Fruit fly (Drosophila melanogaster) whole organism, embryonic: ENCODE measurements around the gene CG13601.

Experiments
- Atf6 ChIP-seq: fragments of 200-800 bp; sonication (Bioruptor generic); IDR thresholded peaks from 2 replicates; pipeline ENCODE4 v1.3.6; 2022; ENCODE audit warnings: missing biosample characterization, missing genetic modification characterization
- Blimp-1 ChIP-seq: fragments of 200-800 bp; sonication (Bioruptor generic); optimal IDR thresholded peaks from 3 replicates; lab custom pipeline; 2018; ENCODE audit warnings: missing biosample characterization, missing genetic modification characterization, mild to moderate bottlenecking, moderate library complexity, missing genetic modification reagents
- BtbVII ChIP-seq: fragments of 200-800 bp; sonication (Bioruptor generic); optimal IDR thresholded peaks from 3 replicates; lab custom pipeline; 2017; ENCODE audit warnings: missing biosample characterization, mild to moderate bottlenecking, missing genetic modification characterization
- CG10979 ChIP-seq: fragments of 200-800 bp; sonication (Bioruptor generic); optimal IDR thresholded peaks from 2 replicates; lab custom pipeline; 2018; ENCODE audit warnings: missing biosample characterization, mild to moderate bottlenecking, missing genetic modification characterization, moderate library complexity
- CG11696 ChIP-seq: fragments of 200-800 bp; sonication (Bioruptor generic); IDR thresholded peaks from 2 replicates; pipeline ENCODE4 v1.3.6; 2022; ENCODE audit warnings: missing biosample characterization, missing genetic modification characterization
- CG12299 ChIP-seq: fragments of 200-800 bp; sonication (Bioruptor generic); optimal IDR thresholded peaks from 2 replicates; lab custom pipeline; 2018; ENCODE audit warnings: missing biosample characterization, mild to moderate bottlenecking, missing genetic modification characterization
- CG1233 ChIP-seq: fragments of 200-800 bp; sonication (Bioruptor generic); optimal IDR thresholded peaks from 4 replicates; lab custom pipeline; 2018; ENCODE audit warnings: missing biosample characterization, mild to moderate bottlenecking, missing genetic modification characterization
- CG12391 ChIP-seq: fragments of 200-800 bp; sonication (Bioruptor generic); optimal IDR thresholded peaks from 3 replicates; lab custom pipeline; 2018; ENCODE audit warnings: missing biosample characterization, mild to moderate bottlenecking, missing genetic modification characterization, moderate library complexity
- CG12744 ChIP-seq: fragments of 200-800 bp; sonication (Bioruptor generic); optimal IDR thresholded peaks from 2 replicates; lab custom pipeline; 2016; ENCODE audit warnings: missing biosample characterization, missing genetic modification characterization
- CG12769 ChIP-seq: fragments of 200-800 bp; sonication (Bioruptor generic); optimal IDR thresholded peaks from 2 replicates; lab custom pipeline; 2019; ENCODE audit warnings: missing biosample characterization, mild to moderate bottlenecking, missing genetic modification characterization, moderate library complexity
- CG13894 ChIP-seq: fragments of 200-800 bp; sonication (Bioruptor generic); optimal IDR thresholded peaks from 3 replicates; lab custom pipeline; 2018; ENCODE audit warnings: missing biosample characterization, mild to moderate bottlenecking, missing genetic modification characterization, moderate library complexity
- CG14014 ChIP-seq: fragments of 200-800 bp; sonication (Bioruptor generic); IDR thresholded peaks from 2 replicates; pipeline ENCODE4 v1.3.6; 2022; ENCODE audit warnings: missing biosample characterization, missing genetic modification characterization
- CG14441 ChIP-seq: fragments of 200-800 bp; sonication (Bioruptor generic); IDR thresholded peaks from 2 replicates; pipeline ENCODE4 v1.3.6; 2022; ENCODE audit warnings: missing biosample characterization, missing genetic modification characterization
- CG2120 ChIP-seq: fragments of 200-800 bp; sonication (Bioruptor generic); optimal IDR thresholded peaks from 3 replicates; lab custom pipeline; 2016; ENCODE audit warnings: missing biosample characterization, missing genetic modification characterization
- CG31224 ChIP-seq: fragments of 200-800 bp; sonication (Bioruptor generic); IDR thresholded peaks from 2 replicates; pipeline ENCODE4 v1.3.6; 2022; ENCODE audit warnings: missing biosample characterization, missing genetic modification characterization
- CG3407 ChIP-seq: fragments of 200-800 bp; sonication (Bioruptor generic); optimal IDR thresholded peaks from 2 replicates; lab custom pipeline; 2018; ENCODE audit warnings: missing biosample characterization, mild to moderate bottlenecking, missing genetic modification characterization
- CG7372 ChIP-seq: fragments of 200-800 bp; sonication (Bioruptor generic); IDR thresholded peaks from 2 replicates; pipeline ENCODE4 v1.3.6; 2022; ENCODE audit warnings: missing biosample characterization, missing genetic modification characterization
- CG7556 ChIP-seq: fragments of 200-800 bp; sonication (Bioruptor generic); optimal IDR thresholded peaks from 2 replicates; lab custom pipeline; 2017; ENCODE audit warnings: missing biosample characterization, mild to moderate bottlenecking, missing genetic modification characterization
- CG7963 ChIP-seq: fragments of 200-800 bp; sonication (Bioruptor generic); IDR thresholded peaks from 3 replicates; pipeline ENCODE4 v1.3.6; 2022; ENCODE audit warnings: missing biosample characterization, missing genetic modification characterization; ENCODE audit not compliant: partially characterized antibody
- Drgx ChIP-seq: fragments of 200-800 bp; sonication (Bioruptor generic); IDR thresholded peaks from 2 replicates; pipeline ENCODE4 v1.3.6; 2022; ENCODE audit warnings: missing biosample characterization, missing genetic modification characterization
- Hey ChIP-seq: fragments of 200-800 bp; sonication (Bioruptor generic); optimal IDR thresholded peaks from 3 replicates; lab custom pipeline; 2018; ENCODE audit warnings: missing biosample characterization, mild to moderate bottlenecking, missing genetic modification characterization
- Hr78 ChIP-seq, 2 experiments: fragments of 200-800 bp in 1 of 2; fragments of >200 bp in 1 of 2; sonication (Bioruptor generic) in 1 of 2; optimal IDR thresholded peaks; 2 replicates each; lab custom pipeline; 2017 to 2019; ENCODE audit warnings: missing biosample characterization in 2 of 2, missing genetic modification characterization in 2 of 2, mild to moderate bottlenecking in 1 of 2, moderate library complexity in 1 of 2
- PHDP ChIP-seq: fragments of 200-800 bp; sonication (Bioruptor generic); optimal IDR thresholded peaks from 3 replicates; lab custom pipeline; 2018; ENCODE audit warnings: missing biosample characterization, mild to moderate bottlenecking, missing genetic modification characterization, moderate library complexity
- Ptx1 ChIP-seq: fragments of 200-800 bp; sonication (Bioruptor generic); IDR thresholded peaks from 2 replicates; pipeline ENCODE4 v1.3.6; 2022; ENCODE audit warnings: missing biosample characterization, missing genetic modification characterization
- Sox102F ChIP-seq: fragments of 200-800 bp; sonication (Bioruptor generic); optimal IDR thresholded peaks from 2 replicates; lab custom pipeline; 2018; ENCODE audit warnings: missing biosample characterization, mild to moderate bottlenecking, missing genetic modification characterization, moderate library complexity
- Sry-δ ChIP-seq: fragments of 200-800 bp; sonication (Bioruptor generic); optimal IDR thresholded peaks from 2 replicates; lab custom pipeline; 2016; ENCODE audit warnings: missing biosample characterization, missing genetic modification characterization
- abd-A ChIP-seq: fragments of 200-800 bp; sonication (Bioruptor generic); optimal IDR thresholded peaks from 3 replicates; lab custom pipeline; 2019; ENCODE audit warnings: missing biosample characterization, mild to moderate bottlenecking, missing genetic modification characterization, moderate library complexity
- cg ChIP-seq: fragments of 200-800 bp; sonication (Bioruptor generic); optimal IDR thresholded peaks from 3 replicates; lab custom pipeline; 2019; ENCODE audit warnings: missing biosample characterization, mild to moderate bottlenecking, missing genetic modification characterization, moderate library complexity
- croc ChIP-seq: fragments of 200-800 bp; sonication (Bioruptor generic); conservative IDR thresholded peaks from 3 replicates; pipeline ENCODE4 v1.3.6; 2022; ENCODE audit warnings: missing biosample characterization, missing genetic modification characterization
- crol ChIP-seq: fragments of 200-800 bp; sonication (Bioruptor generic); IDR thresholded peaks from 2 replicates; pipeline ENCODE4 v1.3.6; 2022; ENCODE audit warnings: missing biosample characterization, missing genetic modification characterization
- grau ChIP-seq: fragments of 200-800 bp; optimal IDR thresholded peaks from 3 replicates; lab custom pipeline; 2019; ENCODE audit warnings: missing biosample characterization, mild to moderate bottlenecking, missing genetic modification characterization, moderate library complexity
- gt ChIP-seq: fragments of 200-800 bp; sonication (Bioruptor generic); IDR thresholded peaks from 2 replicates; pipeline ENCODE4 v1.3.6; 2022; ENCODE audit warnings: missing biosample characterization, missing genetic modification characterization
- ken ChIP-seq: fragments of 200-800 bp; sonication (Bioruptor generic); IDR thresholded peaks from 3 replicates; pipeline ENCODE4 v1.3.6; 2022; ENCODE audit warnings: missing biosample characterization, missing genetic modification characterization
- kni ChIP-seq: fragments of 200-800 bp; sonication (Bioruptor generic); optimal IDR thresholded peaks from 3 replicates; lab custom pipeline; 2017; ENCODE audit warnings: mild to moderate bottlenecking, missing biosample characterization, missing genetic modification reagents, missing genetic modification characterization
- nerfin-2 ChIP-seq: fragments of 200-800 bp; sonication (Bioruptor generic); IDR thresholded peaks from 2 replicates; pipeline ENCODE4 v1.3.6; 2022; ENCODE audit warnings: missing biosample characterization, missing genetic modification characterization; ENCODE audit not compliant: partially characterized antibody
- nmo ChIP-seq: fragments of 200-800 bp; sonication (Bioruptor generic); optimal IDR thresholded peaks from 2 replicates; lab custom pipeline; 2018; ENCODE audit warnings: missing biosample characterization, mild to moderate bottlenecking, missing genetic modification characterization, moderate library complexity
- oc ChIP-seq: fragments of 200-800 bp; sonication (Bioruptor generic); optimal IDR thresholded peaks from 2 replicates; lab custom pipeline; 2018; ENCODE audit warnings: missing biosample characterization, mild to moderate bottlenecking, missing genetic modification characterization, moderate library complexity
- pros ChIP-seq: fragments of 200-800 bp; sonication (Bioruptor generic); optimal IDR thresholded peaks from 3 replicates; lab custom pipeline; 2019; ENCODE audit warnings: missing biosample characterization, mild to moderate bottlenecking, missing genetic modification characterization, moderate library complexity
- run ChIP-seq: fragments of 200-800 bp; sonication (Bioruptor generic); optimal IDR thresholded peaks from 3 replicates; lab custom pipeline; 2018; ENCODE audit warnings: missing biosample characterization, mild to moderate bottlenecking, missing genetic modification characterization
- salm ChIP-seq: fragments of 200-800 bp; sonication (Bioruptor generic); optimal IDR thresholded peaks from 2 replicates; lab custom pipeline; 2018; ENCODE audit warnings: missing biosample characterization, mild to moderate bottlenecking, missing genetic modification characterization
- sens ChIP-seq: fragments of 200-800 bp; sonication (Bioruptor generic); peaks from one replicate; lab custom pipeline; 2016; ENCODE audit warnings: missing biosample characterization, missing genetic modification characterization
- sr ChIP-seq: fragments of 200-800 bp; sonication (Bioruptor generic); IDR thresholded peaks from 3 replicates; pipeline ENCODE4 v1.3.6; 2022; ENCODE audit warnings: missing biosample characterization, missing genetic modification characterization
- ttk ChIP-seq: fragments of 200-800 bp; sonication (Bioruptor generic); IDR thresholded peaks from 2 replicates; pipeline ENCODE4 v2.1.2; 2022; ENCODE audit warnings: missing biosample characterization, missing genetic modification characterization

Gene CG13601

DNA sequence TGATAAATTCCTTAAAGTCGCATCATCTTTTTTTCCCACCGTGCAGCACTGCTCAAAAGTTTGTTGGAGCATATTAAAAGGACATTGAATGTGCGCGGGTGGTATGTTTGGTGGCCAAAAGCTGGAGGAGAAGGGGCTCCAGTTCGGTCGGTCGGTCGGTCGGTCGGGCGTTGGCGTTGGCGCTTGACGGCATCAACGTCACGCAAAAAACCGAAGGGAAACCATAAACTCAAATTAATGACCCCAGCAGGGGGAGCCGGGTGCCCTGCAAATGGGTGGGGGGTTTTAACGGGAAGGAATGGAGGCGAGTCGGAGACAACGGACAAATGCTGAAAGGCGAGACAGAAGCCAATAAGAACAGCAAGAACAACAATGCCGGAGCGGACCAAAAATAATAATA, 15.1 kb downstream of the CG13601 start (continued):
- TF ChIP-seq crol (GFP tag; lab: Robert Waterston, UW) (peak; percentile 74), Sry-δ (GFP tag; lab: Kevin White, UChicago) (no peak), CG3407 (GFP tag; lab: Kevin White, UChicago) (no peak), nmo (GFP tag; lab: Kevin White, UChicago) (no peak), CG12744 (GFP tag; lab: Kevin White, UChicago) (no peak), Ptx1 (GFP tag; lab: Robert Waterston, UW) (no peak)

DNA sequence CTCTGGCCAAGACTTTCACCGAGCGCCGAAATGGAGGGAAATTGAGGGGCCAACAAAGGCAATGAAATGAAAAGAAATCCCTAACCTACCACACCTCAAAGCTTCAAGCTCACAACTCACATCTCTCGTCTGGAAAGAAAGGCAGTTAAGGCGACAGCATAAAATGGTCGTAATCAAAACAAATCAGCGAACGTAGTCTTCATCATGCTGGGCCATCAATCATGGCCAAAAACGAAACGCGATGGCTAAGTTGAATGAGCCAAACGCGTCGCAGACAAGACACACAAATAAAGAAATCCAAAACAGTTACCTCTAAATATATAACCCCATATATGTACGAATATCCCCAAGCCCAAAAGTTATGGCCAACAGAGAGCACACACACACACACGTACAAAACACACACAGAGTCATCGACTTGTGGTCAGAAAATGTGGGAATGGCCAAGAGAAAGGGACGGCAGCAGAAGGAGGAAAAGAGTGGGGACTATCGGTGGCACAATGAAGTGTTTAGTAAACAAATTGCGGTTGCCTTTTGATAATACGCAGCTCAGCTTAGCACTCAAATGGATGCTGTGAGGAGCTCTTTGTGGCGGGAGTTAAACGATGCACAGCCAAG, 16.3 kb downstream of the CG13601 start:
- peak; percentile 50 for TF ChIP-seq oc (tag; lab: Kevin White, UChicago)
- peak; percentile 81 for TF ChIP-seq kni (GFP tag; lab: Kevin White, UChicago)
- TF ChIP-seq CG13894 (tag; lab: Kevin White, UChicago) = peak; percentile 45
- peak in 1 of 2 experiments; percentile 29 for TF ChIP-seq Hr78 (GFP tag; optimal IDR thresholded peaks at IDR 0.05; lab: Kevin White, UChicago)
- TF ChIP-seq gt (GFP tag; lab: Robert Waterston, UW) = no peak
- peak; percentile 78 for TF ChIP-seq run
- TF ChIP-seq abd-A (tag; lab: Kevin White, UChicago) = peak; percentile 87
- no peak for TF ChIP-seq CG11696 (GFP tag; lab: Robert Waterston, UW)
- TF ChIP-seq cg (GFP tag; lab: Kevin White, UChicago) = peak; percentile 52
- TF ChIP-seq Blimp-1 (GFP tag; lab: Kevin White, UChicago) = peak; percentile 58
- no peak for TF ChIP-seq CG31224 (GFP tag; lab: Robert Waterston, UW)
- TF ChIP-seq CG12769 (tag; lab: Kevin White, UChicago) = peak; percentile 66
- 0 out of 3 replicates have a peak, but pooled peaks have one; percentile 10 for TF ChIP-seq sr
- 0 out of 2 replicates have a peak, but pooled peaks have one; percentile 12 for TF ChIP-seq crol (GFP tag; lab: Robert Waterston, UW)
- TF ChIP-seq pros = peak; percentile 63

DNA sequence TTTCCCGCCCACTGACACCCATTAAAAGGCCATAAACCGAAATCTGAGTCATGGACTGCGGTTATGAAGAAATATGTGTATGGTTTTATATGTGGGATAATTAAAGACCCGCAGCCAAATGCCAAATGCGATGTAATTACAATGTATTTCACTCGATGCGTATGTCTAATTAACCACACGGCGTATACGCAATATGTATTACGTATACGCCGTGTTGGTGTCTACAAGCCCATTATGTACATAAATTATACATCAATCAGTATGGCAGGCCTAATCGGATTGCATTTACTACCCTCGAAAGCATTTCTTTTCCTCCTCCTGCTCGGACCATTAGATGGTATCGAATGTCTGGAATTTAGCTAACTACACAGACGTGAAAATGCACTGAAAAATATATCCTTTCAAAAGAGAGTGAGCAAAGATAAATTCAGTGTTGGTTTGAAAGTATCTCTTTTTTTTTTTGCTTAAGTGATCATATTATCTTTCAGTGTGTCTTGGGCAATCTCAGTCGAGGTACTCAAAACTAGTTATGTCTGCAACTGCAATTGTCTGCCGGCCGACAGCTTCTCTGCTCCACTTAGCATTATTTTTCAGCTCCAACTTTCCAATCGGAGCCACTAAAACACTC, 17.1 kb downstream of the CG13601 start:
- peak; percentile 20 for TF ChIP-seq sens (GFP tag; lab: Kevin White, UChicago)
- TF ChIP-seq CG7556 (GFP tag; lab: Kevin White, UChicago) = no peak
- TF ChIP-seq Hey (tag; lab: Kevin White, UChicago) = no peak
- peak; percentile 51; the same call in 1 of the 2 replicates for TF ChIP-seq Drgx (GFP tag; lab: Robert Waterston, UW)
- TF ChIP-seq Sox102F = peak; percentile 14
- 0 out of 3 replicates have a peak, but pooled peaks have one; percentile 21 for TF ChIP-seq ken
- TF ChIP-seq CG7372 (GFP tag; lab: Robert Waterston, UW) = peak; percentile 95
- TF ChIP-seq CG10979 (tag; lab: Kevin White, UChicago) = peak; percentile 31

DNA sequence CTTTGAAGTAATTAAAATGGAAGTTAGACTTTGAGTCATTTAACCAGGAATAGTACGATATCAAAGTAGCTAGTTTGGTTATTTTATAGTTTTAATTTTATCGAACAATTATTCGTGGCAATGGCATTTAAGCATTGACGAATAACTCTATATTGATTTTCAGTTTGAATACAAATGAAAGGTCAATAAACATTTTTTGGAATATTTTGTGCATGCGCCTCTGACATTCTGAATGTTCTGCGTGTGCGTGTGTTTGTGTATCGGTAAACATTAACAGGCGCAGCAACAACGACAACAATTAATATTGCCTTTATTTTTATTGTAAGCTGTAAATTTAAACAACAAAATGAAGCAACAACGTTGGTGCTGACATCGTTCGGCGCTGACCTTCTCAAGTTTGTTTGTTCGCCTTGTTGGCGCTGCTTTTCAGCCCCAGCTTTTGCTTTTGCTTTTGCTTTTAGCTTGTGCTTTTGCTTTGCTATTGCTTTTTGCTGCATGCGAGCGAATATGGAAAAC, 18.0 kb downstream of the CG13601 start:
- TF ChIP-seq PHDP (tag; lab: Kevin White, UChicago) (peak; percentile 63), salm (tag; lab: Kevin White, UChicago) (peak; percentile 57), CG14441 (peak; percentile 9; the same call in 1 of the 2 replicates), CG12299 (peak; percentile 39), CG1233 (GFP tag; lab: Kevin White, UChicago) (peak; percentile 38), grau (tag; lab: Kevin White, UChicago) (peak; percentile 17), CG12391 (tag; lab: Kevin White, UChicago) (peak; percentile 3), nerfin-2 (no peak), cg (GFP tag; lab: Kevin White, UChicago) (peak; percentile 22), ttk (GFP tag; lab: Robert Waterston, UW) (no peak), croc (GFP tag; lab: Robert Waterston, UW) (no peak), CG7963 (GFP tag; lab: Robert Waterston, UW) (no peak), CG2120 (no peak), CG14014 (peak; percentile 25; the same call in 1 of the 2 replicates), kni (GFP tag; lab: Kevin White, UChicago) (peak; percentile 15), Hr78 (GFP tag; optimal IDR thresholded peaks at IDR 0.05; lab: Kevin White, UChicago) (peak in 1 of 2 experiments; percentile 91), Atf6 (no peak), BtbVII (GFP tag; lab: Kevin White, UChicago) (peak; percentile 70)
